Fruit fly (Drosophila melanogaster): ENCODE results near the gene CG42814.

The CG42814 gene

DNA sequence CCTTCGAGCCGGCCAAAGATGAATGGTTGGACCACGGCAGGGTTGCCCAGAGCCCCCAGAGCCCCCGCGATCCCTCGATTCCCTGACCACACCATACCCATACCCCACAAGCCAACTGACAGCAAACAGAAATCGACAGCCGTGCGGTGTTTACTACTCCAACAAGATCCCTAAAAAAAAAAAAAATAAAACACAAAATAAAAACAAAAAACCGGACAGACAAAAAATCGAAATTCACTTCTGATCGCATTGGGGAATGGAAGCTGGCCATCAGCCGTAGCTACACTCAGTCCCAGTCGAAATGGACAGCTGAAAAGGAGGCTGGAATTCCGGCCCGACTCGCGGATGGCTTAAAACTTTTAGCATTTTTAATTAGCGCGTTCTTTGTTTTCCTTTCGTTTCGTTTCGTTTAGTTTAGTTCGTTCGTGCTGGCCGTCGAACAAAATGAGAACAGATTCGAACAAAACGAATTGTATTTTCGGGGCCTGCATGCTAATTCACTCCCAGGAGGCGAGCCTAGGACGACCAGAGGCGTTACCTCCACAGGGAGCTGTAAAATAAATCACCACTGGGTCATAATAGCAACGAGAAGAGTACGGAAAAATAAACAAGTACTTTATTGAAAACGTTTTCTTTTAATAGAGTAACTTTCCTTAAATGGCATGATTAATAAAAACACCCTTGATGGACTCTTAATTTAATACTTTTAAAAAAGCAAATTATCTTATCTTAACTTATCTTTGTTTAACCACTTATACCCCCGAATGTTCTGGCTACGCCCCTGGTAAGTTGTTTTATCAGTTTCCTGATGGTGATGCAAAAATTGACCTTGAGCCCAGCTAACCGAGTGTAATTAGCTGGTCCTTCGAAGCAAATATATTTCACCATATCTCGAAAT is 30.1 kb downstream of the CG42814 start (continued):
- peak; percentile 53 for TF ChIP-seq acj6 (GFP tag; optimal IDR thresholded peaks at IDR 0.05)
- peak; percentile 67 for TF ChIP-seq CG10669 (GFP tag; optimal IDR thresholded peaks at IDR 0.05)
- TF ChIP-seq Hr39 (GFP tag; optimal IDR thresholded peaks at IDR 0.05), result peak; percentile 27
- TF ChIP-seq CG3919 (GFP tag; optimal IDR thresholded peaks at IDR 0.05), result peak; percentile 52
- peak; percentile 13 for TF ChIP-seq Sox102F (GFP tag; optimal IDR thresholded peaks at IDR 0.05)
- no peak for TF ChIP-seq Blimp-1 (GFP tag; optimal IDR thresholded peaks at IDR 0.05)
- peak; percentile 42 for TF ChIP-seq esn (GFP tag; optimal IDR thresholded peaks at IDR 0.05)
- peak; percentile 24 for TF ChIP-seq CG7368 (GFP tag; optimal IDR thresholded peaks at IDR 0.05)
- no peak for TF ChIP-seq CG11294 (GFP tag; IDR thresholded peaks at IDR 0.05)
- TF ChIP-seq CG9139 (GFP tag; optimal IDR thresholded peaks at IDR 0.05), result no peak
- no peak for TF ChIP-seq CG16779 (tag; optimal IDR thresholded peaks at IDR 0.05)
- peak; percentile 46 for TF ChIP-seq CG6854 (GFP tag; optimal IDR thresholded peaks at IDR 0.05)
- TF ChIP-seq Sox15 (GFP tag; optimal IDR thresholded peaks at IDR 0.05), result peak; percentile 47
- no peak for TF ChIP-seq eg (GFP tag; IDR thresholded peaks at IDR 0.05)
- peak; percentile 6 for TF ChIP-seq Sox14 (GFP tag; optimal IDR thresholded peaks at IDR 0.05)
- TF ChIP-seq vri (GFP tag; optimal IDR thresholded peaks at IDR 0.05), result no peak
- peak; percentile 60 for TF ChIP-seq svp (GFP tag)
- peak; percentile 49 for TF ChIP-seq CG6808 (GFP tag; optimal IDR thresholded peaks at IDR 0.05)
- no peak for TF ChIP-seq Ets21C (GFP tag; optimal IDR thresholded peaks at IDR 0.05)
- peak; percentile 0 for TF ChIP-seq dsx (GFP tag; optimal IDR thresholded peaks at IDR 0.05; ENCODE audit: poor library complexity, severe bottlenecking)
- TF ChIP-seq CG3032 (tag; optimal IDR thresholded peaks at IDR 0.05), result peak; percentile 76
- TF ChIP-seq Met (GFP tag; optimal IDR thresholded peaks at IDR 0.05), result no peak
- peak; percentile 89 for TF ChIP-seq Eip78C (GFP tag)
- TF ChIP-seq CG34406 (GFP tag; optimal IDR thresholded peaks at IDR 0.05), result peak; percentile 22
- no peak for TF ChIP-seq Eip93F (GFP tag; optimal IDR thresholded peaks at IDR 0.05)
- peak; percentile 39 for TF ChIP-seq CG8632 (GFP tag; optimal IDR thresholded peaks at IDR 0.05)
- TF ChIP-seq CG11902 (GFP tag; optimal IDR thresholded peaks at IDR 0.05), result peak; percentile 53
- peak; percentile 29 for TF ChIP-seq Smox (GFP tag; optimal IDR thresholded peaks at IDR 0.05)
- peak; percentile 40 for TF ChIP-seq CG8319 (GFP tag; optimal IDR thresholded peaks at IDR 0.05)
- TF ChIP-seq spab (GFP tag; optimal IDR thresholded peaks at IDR 0.05), result peak; percentile 39

DNA sequence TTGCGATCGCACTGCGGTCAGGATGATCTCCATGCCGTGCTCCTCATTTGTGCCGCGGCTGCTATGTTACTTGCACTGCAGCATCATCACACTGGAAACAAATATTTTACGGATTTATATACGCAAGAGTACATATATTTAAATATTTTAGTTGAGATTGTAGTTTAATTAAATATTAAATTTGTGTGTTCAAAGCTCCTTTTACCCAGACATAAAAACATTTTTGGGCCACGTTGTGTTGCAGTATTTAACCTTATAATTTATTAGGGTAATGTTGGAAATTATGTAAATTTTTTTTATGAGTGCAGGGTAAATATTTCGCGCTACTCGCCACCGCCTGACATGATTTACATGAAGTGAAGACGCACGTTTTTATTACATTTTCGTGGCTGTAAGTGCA is 31.7 kb downstream of the CG42814 start:
- TF ChIP-seq Lpt (GFP tag; optimal IDR thresholded peaks at IDR 0.05) (no peak), CG16779 (tag; optimal IDR thresholded peaks at IDR 0.05) (no peak), CG9139 (GFP tag; optimal IDR thresholded peaks at IDR 0.05) (peak; percentile 6), Hr38 (GFP tag; optimal IDR thresholded peaks at IDR 0.05) (no peak), lz (GFP tag; optimal IDR thresholded peaks at IDR 0.05) (peak; percentile 15), CG8119 (GFP tag; IDR thresholded peaks at IDR 0.05) (no peak), achi (GFP tag; optimal IDR thresholded peaks at IDR 0.05) (peak; percentile 46), CG10631 (GFP tag; optimal IDR thresholded peaks at IDR 0.05) (peak; percentile 48), net (GFP tag; optimal IDR thresholded peaks at IDR 0.05) (no peak), CG15336 (GFP tag; IDR thresholded peaks at IDR 0.05) (no peak), Blimp-1 (GFP tag; optimal IDR thresholded peaks at IDR 0.05) (no peak), ss (GFP tag; optimal IDR thresholded peaks at IDR 0.05) (peak in 1 of 2 experiments; percentile 18), eg (GFP tag; IDR thresholded peaks at IDR 0.05) (no peak), CG6276 (GFP tag; optimal IDR thresholded peaks at IDR 0.05) (no peak), Sox14 (GFP tag; optimal IDR thresholded peaks at IDR 0.05) (peak; percentile 4), fd59A (GFP tag; optimal IDR thresholded peaks at IDR 0.05) (peak; percentile 10), dsx (GFP tag; optimal IDR thresholded peaks at IDR 0.05; ENCODE audit: poor library complexity, severe bottlenecking) (peak; percentile 38), Eip78C (GFP tag) (peak; percentile 88), Sox15 (GFP tag; optimal IDR thresholded peaks at IDR 0.05) (no peak), CG6163 (GFP tag; IDR thresholded peaks at IDR 0.05) (0 out of 3 replicates have a peak, but pooled peaks have one; percentile 21), Sox102F (GFP tag; optimal IDR thresholded peaks at IDR 0.05) (no peak), esn (GFP tag; optimal IDR thresholded peaks at IDR 0.05) (peak; percentile 40), CG3032 (tag; optimal IDR thresholded peaks at IDR 0.05) (peak; percentile 39), Ets96B (tag; optimal IDR thresholded peaks at IDR 0.05) (peak; percentile 49), Hr39 (GFP tag; optimal IDR thresholded peaks at IDR 0.05) (peak; percentile 6), Eip75B (GFP tag; optimal IDR thresholded peaks at IDR 0.05) (peak; percentile 22), CG1621 (tag; optimal IDR thresholded peaks at IDR 0.05) (peak; percentile 11), CG8319 (GFP tag; optimal IDR thresholded peaks at IDR 0.05) (no peak), OdsH (GFP tag; optimal IDR thresholded peaks at IDR 0.05) (peak; percentile 35), CG7368 (GFP tag; optimal IDR thresholded peaks at IDR 0.05) (no peak), Gug (GFP tag; IDR thresholded peaks at IDR 0.05) (no peak)
